Fruit fly (Drosophila melanogaster) whole organism, embryonic: ENCODE data around the gene CHES-1-like.

Source experiments
- Antp ChIP-seq: fragments of 200-800 bp; sonication (Bioruptor generic); optimal IDR thresholded peaks from 3 replicates; lab custom pipeline; 2016; ENCODE audit warnings: missing biosample characterization, missing genetic modification characterization
- Bdp1 ChIP-seq: fragments of 200-800 bp; sonication (Bioruptor generic); optimal IDR thresholded peaks from 3 replicates; lab custom pipeline; 2016; ENCODE audit warnings: missing biosample characterization, missing genetic modification characterization
- CG10366 ChIP-seq: fragments of 200-800 bp; sonication (Bioruptor generic); IDR thresholded peaks from 2 replicates; pipeline ENCODE4 v1.3.6; 2022; ENCODE audit warnings: missing biosample characterization, missing genetic modification characterization
- CG11085 ChIP-seq: fragments of 200-800 bp; sonication (Bioruptor generic); IDR thresholded peaks from 2 replicates; pipeline ENCODE4 v1.3.6; 2022; ENCODE audit warnings: missing biosample characterization, missing genetic modification characterization
- CG11504 ChIP-seq: fragments of 200-800 bp; sonication (Bioruptor generic); optimal IDR thresholded peaks from 3 replicates; lab custom pipeline; 2019; ENCODE audit warnings: missing biosample characterization, mild to moderate bottlenecking, missing genetic modification characterization, moderate library complexity
- CG11560 ChIP-seq: fragments of 200-800 bp; sonication (Bioruptor generic); IDR thresholded peaks from 3 replicates; pipeline ENCODE4 v1.3.6; 2022; ENCODE audit warnings: missing biosample characterization, missing genetic modification characterization
- CG12299 ChIP-seq: fragments of 200-800 bp; sonication (Bioruptor generic); optimal IDR thresholded peaks from 2 replicates; lab custom pipeline; 2018; ENCODE audit warnings: missing biosample characterization, mild to moderate bottlenecking, missing genetic modification characterization
- CG13624 ChIP-seq: fragments of 200-800 bp; sonication (Bioruptor generic); optimal IDR thresholded peaks from 2 replicates; lab custom pipeline; 2016; ENCODE audit warnings: missing biosample characterization, missing genetic modification characterization
- CG13894 ChIP-seq: fragments of 200-800 bp; sonication (Bioruptor generic); optimal IDR thresholded peaks from 3 replicates; lab custom pipeline; 2018; ENCODE audit warnings: missing biosample characterization, mild to moderate bottlenecking, missing genetic modification characterization, moderate library complexity
- CG14667 ChIP-seq: fragments of 200-800 bp; sonication (Bioruptor generic); IDR thresholded peaks from 2 replicates; pipeline ENCODE4 v1.3.6; 2022; ENCODE audit warnings: missing biosample characterization, missing genetic modification characterization
- CG17359 ChIP-seq: fragments of 200-800 bp; sonication (Bioruptor generic); optimal IDR thresholded peaks from 3 replicates; lab custom pipeline; 2018; ENCODE audit warnings: missing biosample characterization, mild to moderate bottlenecking, missing genetic modification characterization, moderate library complexity
- CG31365 ChIP-seq: fragments of 200-800 bp; sonication (Bioruptor generic); optimal IDR thresholded peaks from 2 replicates; lab custom pipeline; 2018; ENCODE audit warnings: missing biosample characterization, mild to moderate bottlenecking, missing genetic modification characterization
- CG32772 ChIP-seq: fragments of 200-800 bp; sonication (Bioruptor generic); IDR thresholded peaks from 2 replicates; pipeline ENCODE4 v1.3.6; 2022; ENCODE audit warnings: missing biosample characterization, missing genetic modification characterization
- CG33213 ChIP-seq: fragments of 200-800 bp; sonication (Bioruptor generic); optimal IDR thresholded peaks from 3 replicates; lab custom pipeline; 2016; ENCODE audit warnings: missing biosample characterization, missing genetic modification characterization
- CG5180 ChIP-seq: fragments of 200-800 bp; sonication (Bioruptor generic); optimal IDR thresholded peaks from 3 replicates; lab custom pipeline; 2017; ENCODE audit warnings: missing biosample characterization, missing genetic modification characterization, mild to moderate bottlenecking, moderate library complexity, missing genetic modification reagents
- CG8290 ChIP-seq, 3 experiments: fragments of 200-800 bp; sonication (Bioruptor generic); optimal IDR thresholded peaks; 2 replicates each; lab custom pipeline; 2016 to 2019; ENCODE audit warnings: missing biosample characterization in 3 of 3, missing genetic modification characterization in 3 of 3, mild to moderate bottlenecking in 2 of 3, moderate library complexity in 1 of 3
- CG9797 ChIP-seq: fragments of 200-800 bp; sonication (Bioruptor generic); optimal IDR thresholded peaks from 3 replicates; lab custom pipeline; 2018; ENCODE audit warnings: missing biosample characterization, mild to moderate bottlenecking, missing genetic modification characterization
- CG9817 ChIP-seq: fragments of 200-800 bp; sonication (Bioruptor generic); optimal IDR thresholded peaks from 2 replicates; lab custom pipeline; 2018; ENCODE audit warnings: missing biosample characterization, mild to moderate bottlenecking, missing genetic modification characterization, moderate library complexity
- Dbx ChIP-seq: fragments of 200-800 bp; sonication (Bioruptor generic); IDR thresholded peaks from 3 replicates; pipeline ENCODE4 v1.3.6; 2022; ENCODE audit warnings: missing biosample characterization, missing genetic modification characterization
- Dp ChIP-seq: fragments of 200-800 bp; sonication (Bioruptor generic); optimal IDR thresholded peaks from 2 replicates; lab custom pipeline; 2018; ENCODE audit warnings: missing biosample characterization, mild to moderate bottlenecking, missing genetic modification characterization, moderate library complexity
- Dref ChIP-seq: fragments of 200-800 bp; sonication (Bioruptor generic); IDR thresholded peaks from 2 replicates; pipeline ENCODE4 v1.3.6; 2022; ENCODE audit warnings: missing biosample characterization, missing genetic modification characterization
- HLH4C ChIP-seq: fragments of 200-800 bp; sonication (Bioruptor generic); IDR thresholded peaks from 3 replicates; pipeline ENCODE4 v1.3.6; 2022; ENCODE audit warnings: missing biosample characterization, missing genetic modification characterization; ENCODE audit not compliant: partially characterized antibody
- Hr78 ChIP-seq, 2 experiments: fragments of 200-800 bp in 1 of 2; fragments of >200 bp in 1 of 2; sonication (Bioruptor generic) in 1 of 2; optimal IDR thresholded peaks; 2 replicates each; lab custom pipeline; 2017 to 2019; ENCODE audit warnings: missing biosample characterization in 2 of 2, missing genetic modification characterization in 2 of 2, mild to moderate bottlenecking in 1 of 2, moderate library complexity in 1 of 2
- Hsf ChIP-seq: fragments of 200-800 bp; sonication (Bioruptor generic); optimal IDR thresholded peaks from 3 replicates; lab custom pipeline; 2016; ENCODE audit warnings: missing biosample characterization, missing genetic modification characterization
- Kr ChIP-seq: fragments of 200-800 bp; sonication (Bioruptor generic); optimal IDR thresholded peaks from 2 replicates; lab custom pipeline; 2017; ENCODE audit warnings: missing biosample characterization, mild to moderate bottlenecking, missing genetic modification characterization
- NfI ChIP-seq: fragments of 200-800 bp; sonication (Bioruptor generic); optimal IDR thresholded peaks from 3 replicates; lab custom pipeline; 2018; ENCODE audit warnings: missing biosample characterization, mild to moderate bottlenecking, missing genetic modification characterization, moderate library complexity
- Pdp1 ChIP-seq, 2 experiments: fragments of 200-800 bp; sonication (Bioruptor generic); optimal IDR thresholded peaks; 3 replicates each; lab custom pipeline; 2016; ENCODE audit warnings: missing biosample characterization in 2 of 2, missing genetic modification characterization in 2 of 2, mild to moderate bottlenecking in 1 of 2, moderate library complexity in 1 of 2
- Rfx ChIP-seq: fragments of 200-800 bp; sonication (Bioruptor generic); IDR thresholded peaks from 2 replicates; pipeline ENCODE4 v1.3.6; 2022; ENCODE audit warnings: missing biosample characterization, missing genetic modification characterization
- Side ChIP-seq: fragments of 200-800 bp; sonication (Bioruptor generic); optimal IDR thresholded peaks from 2 replicates; lab custom pipeline; 2016; ENCODE audit warnings: missing biosample characterization, missing genetic modification characterization
- Sox102F ChIP-seq: fragments of 200-800 bp; sonication (Bioruptor generic); optimal IDR thresholded peaks from 2 replicates; lab custom pipeline; 2018; ENCODE audit warnings: missing biosample characterization, mild to moderate bottlenecking, missing genetic modification characterization, moderate library complexity
- Trl ChIP-seq, 3 experiments: fragments of >200 bp in 2 of 3; fragments of 200-800 bp in 1 of 3; sonication (Bioruptor generic) in 1 of 3; optimal IDR thresholded peaks; 2 replicates in 1 of 3; 3 replicates in 2 of 3; lab custom pipeline; 2016 to 2017; ENCODE audit warnings: missing biosample characterization in 1 of 3, missing genetic modification characterization in 1 of 3
- Xrp1 ChIP-seq: fragments of 200-800 bp; sonication (Bioruptor generic); IDR thresholded peaks from 2 replicates; pipeline ENCODE4 v1.3.6; 2022; ENCODE audit warnings: missing biosample characterization, missing genetic modification characterization
- bsh ChIP-seq, 2 experiments: fragments of 200-800 bp; sonication (Bioruptor generic); optimal IDR thresholded peaks; 2 replicates each; lab custom pipeline; 2017 to 2018; ENCODE audit warnings: mild to moderate bottlenecking in 2 of 2, missing biosample characterization in 2 of 2, missing genetic modification characterization in 2 of 2, moderate library complexity in 1 of 2
- chinmo ChIP-seq: fragments of 200-800 bp; sonication (Bioruptor generic); IDR thresholded peaks from 4 replicates; pipeline ENCODE4 v1.3.6; 2022; ENCODE audit warnings: missing biosample characterization, missing genetic modification characterization; ENCODE audit not compliant: partially characterized antibody
- ci ChIP-seq: fragments of 200-800 bp; sonication (Bioruptor generic); IDR thresholded peaks from 3 replicates; pipeline ENCODE4 v1.3.6; 2022; ENCODE audit warnings: missing biosample characterization, missing genetic modification characterization
- dm ChIP-seq: fragments of 200-800 bp; sonication (Bioruptor generic); optimal IDR thresholded peaks from 3 replicates; lab custom pipeline; 2016; ENCODE audit warnings: missing biosample characterization, missing genetic modification characterization
- dysf ChIP-seq: fragments of 200-800 bp; sonication (Bioruptor generic); IDR thresholded peaks from 3 replicates; pipeline ENCODE4 v1.3.6; 2022; ENCODE audit warnings: missing biosample characterization, missing genetic modification characterization
- kah ChIP-seq: fragments of 200-800 bp; sonication (Bioruptor generic); optimal IDR thresholded peaks from 2 replicates; lab custom pipeline; 2018; ENCODE audit warnings: missing biosample characterization, mild to moderate bottlenecking, missing genetic modification characterization
- knrl ChIP-seq: fragments of 200-800 bp; sonication (Bioruptor generic); IDR thresholded peaks from 3 replicates; pipeline ENCODE4 v1.3.6; 2022; ENCODE audit warnings: missing biosample characterization, missing genetic modification characterization; ENCODE audit not compliant: partially characterized antibody
- p53 ChIP-seq: fragments of 200-800 bp; sonication (Bioruptor generic); optimal IDR thresholded peaks from 2 replicates; lab custom pipeline; 2016; ENCODE audit warnings: missing biosample characterization, missing genetic modification characterization
- pnt ChIP-seq: fragments of 200-800 bp; sonication (Bioruptor generic); optimal IDR thresholded peaks from 3 replicates; lab custom pipeline; 2016; ENCODE audit warnings: missing biosample characterization, missing genetic modification characterization
- tin ChIP-seq: fragments of 200-800 bp; sonication (Bioruptor generic); optimal IDR thresholded peaks from 3 replicates; lab custom pipeline; 2016; ENCODE audit warnings: missing biosample characterization, missing genetic modification characterization
- toy ChIP-seq: fragments of 200-800 bp; sonication (Bioruptor generic); IDR thresholded peaks from 2 replicates; pipeline ENCODE4 v1.3.6; 2022; ENCODE audit warnings: missing biosample characterization, missing genetic modification characterization
- trem ChIP-seq: fragments of 200-800 bp; optimal IDR thresholded peaks from 3 replicates; lab custom pipeline; 2019; ENCODE audit warnings: missing biosample characterization, mild to moderate bottlenecking, missing genetic modification characterization, moderate library complexity
- vvl ChIP-seq: fragments of 200-800 bp; sonication (Bioruptor generic); IDR thresholded peaks from 2 replicates; pipeline ENCODE4 v1.3.6; 2022; ENCODE audit warnings: missing biosample characterization, missing genetic modification characterization
- zen ChIP-seq: fragments of 200-800 bp; sonication (Bioruptor generic); optimal IDR thresholded peaks from 3 replicates; lab custom pipeline; 2018; ENCODE audit warnings: missing biosample characterization, mild to moderate bottlenecking, missing genetic modification characterization, moderate library complexity
- zf30C ChIP-seq: fragments of 200-800 bp; sonication (Bioruptor generic); optimal IDR thresholded peaks from 3 replicates; lab custom pipeline; 2018; ENCODE audit warnings: missing biosample characterization, mild to moderate bottlenecking, missing genetic modification characterization

CHES-1-like gene

dm6 chrX:7710439-7711154 lies 1.4 kb upstream of the CHES-1-like start (continued):
- TF ChIP-seq CG17359 (tag; lab: Kevin White, UChicago) (peak; percentile 18), Dbx (GFP tag; lab: Robert Waterston, UW) (0 out of 3 replicates have a peak, but pooled peaks have one; percentile 7), kah (GFP tag; lab: Kevin White, UChicago) (no peak), CG32772 (GFP tag; lab: Robert Waterston, UW) (0 out of 2 replicates have a peak, but pooled peaks have one; percentile 34), bsh (GFP tag; optimal IDR thresholded peaks at IDR 0.05; lab: Kevin White, UChicago) (no peak), Sox102F (peak; percentile 31), vvl (GFP tag; lab: Robert Waterston, UW) (peak; percentile 38; the same call in 1 of the 2 replicates), Hsf (GFP tag; lab: Kevin White, UChicago) (peak; percentile 45), Hr78 (GFP tag; optimal IDR thresholded peaks at IDR 0.05; lab: Kevin White, UChicago) (no peak), dysf (GFP tag; lab: Robert Waterston, UW) (0 out of 3 replicates have a peak, but pooled peaks have one; percentile 25), dm (peak; percentile 37), Dp (GFP tag; lab: Kevin White, UChicago) (peak; percentile 94), CG13624 (peak; percentile 35), Rfx (GFP tag; lab: Robert Waterston, UW) (peak; percentile 72), CG13894 (tag; lab: Kevin White, UChicago) (peak; percentile 52), p53 (GFP tag; lab: Kevin White, UChicago) (peak; percentile 27), Bdp1 (no peak), Pdp1 (GFP tag; optimal IDR thresholded peaks at IDR 0.05; lab: Kevin White, UChicago) (peak; percentile 41 to 72), Antp (GFP tag; lab: Kevin White, UChicago) (peak; percentile 44), chinmo (GFP tag; lab: Robert Waterston, UW) (peak; percentile 75; the same call in 2 of the 4 replicates), CG8290 (GFP tag; optimal IDR thresholded peaks at IDR 0.05; lab: Kevin White, UChicago) (no peak), CG8290 (tag; optimal IDR thresholded peaks at IDR 0.05; lab: Kevin White, UChicago) (peak in 1 of 2 experiments; percentile 67), knrl (peak; percentile 32; the same call in 1 of the 3 replicates), CG9797 (peak; percentile 34), Xrp1 (GFP tag; lab: Robert Waterston, UW) (no peak), CG11504 (tag; lab: Kevin White, UChicago) (peak; percentile 38), zf30C (GFP tag; lab: Kevin White, UChicago) (peak; percentile 14), pnt (peak; percentile 13), Trl (optimal IDR thresholded peaks at IDR 0.05; lab: Kevin White, UChicago) (no peak), Trl (GFP tag; optimal IDR thresholded peaks at IDR 0.05; lab: Kevin White, UChicago) (peak; percentile 2), Kr (GFP tag; lab: Kevin White, UChicago) (no peak), Dref (GFP tag; lab: Robert Waterston, UW) (peak; percentile 69), CG33213 (GFP tag; lab: Kevin White, UChicago) (peak; percentile 75), CG31365 (peak; percentile 26), CG9817 (peak; percentile 31), CG5180 (GFP tag; lab: Kevin White, UChicago) (peak; percentile 7), zen (tag; lab: Kevin White, UChicago) (peak; percentile 6), Side (GFP tag; lab: Kevin White, UChicago) (no peak), trem (tag; lab: Kevin White, UChicago) (peak; percentile 58), CG10366 (GFP tag; lab: Robert Waterston, UW) (peak; percentile 13; the same call in 1 of the 2 replicates), CG12299 (peak; percentile 6), ci (peak; percentile 64; the same call in 2 of the 3 replicates), CG11560 (tag; lab: Robert Waterston, UW) (peak; percentile 35; the same call in 1 of the 3 replicates), toy (GFP tag; lab: Robert Waterston, UW) (no peak), HLH4C (GFP tag; lab: Robert Waterston, UW) (0 out of 3 replicates have a peak, but pooled peaks have one; percentile 12), CG11085 (GFP tag; lab: Robert Waterston, UW) (no peak), tin (GFP tag; lab: Kevin White, UChicago) (peak; percentile 50), CG14667 (GFP tag; lab: Robert Waterston, UW) (no peak), NfI (GFP tag; lab: Kevin White, UChicago) (peak; percentile 51)
